Worm (Caenorhabditis elegans) whole organism, L4 larva: ENCODE measurements around the gene T01G6.10.

Experiments used
- F37D6.2 ChIP-seq: sonication (generic microtip); optimal IDR thresholded peaks from 2 replicates; lab custom pipeline; 2016; ENCODE audit warnings: mild to moderate bottlenecking, missing genetic modification characterization, missing compliant biosample characterization
- F49E8.2 ChIP-seq: sonication (generic microtip); optimal IDR thresholded peaks from 2 replicates; lab custom pipeline; 2016; ENCODE audit warnings: missing compliant biosample characterization, mild to moderate bottlenecking, missing genetic modification characterization, borderline replicate concordance
- R02D3.7 ChIP-seq: fragments of 150-350 bp; sonication (generic microtip); optimal IDR thresholded peaks from 3 replicates; lab custom pipeline; 2014; ENCODE audit warnings: missing biosample characterization, missing genetic modification characterization
- T26A8.4 ChIP-seq: fragments of 200-800 bp; sonication (Bioruptor generic); IDR thresholded peaks from 2 replicates; pipeline ENCODE4 v1.3.6; 2022; ENCODE audit warnings: missing genetic modification characterization, missing compliant biosample characterization
- Y105C5A.15 ChIP-seq: fragments of 200-800 bp; sonication (Bioruptor generic); IDR thresholded peaks from 2 replicates; pipeline ENCODE4 v1.3.6; 2022; ENCODE audit warnings: missing genetic modification characterization, missing compliant biosample characterization
- Y5F2A.4 ChIP-seq: fragments of 200-800 bp; sonication (Bioruptor generic); optimal IDR thresholded peaks from 2 replicates; lab custom pipeline; 2018; ENCODE audit warnings: mild to moderate bottlenecking, missing genetic modification characterization, missing compliant biosample characterization
- Y75B8A.6 ChIP-seq: fragments of 200-800 bp; sonication (Bioruptor generic); IDR thresholded peaks from 2 replicates; pipeline ENCODE4 v1.3.6; 2022; ENCODE audit warnings: missing genetic modification reagents, missing genetic modification characterization, missing compliant biosample characterization
- ZK337.2 ChIP-seq: fragments of 200-800 bp; sonication (Bioruptor generic); IDR thresholded peaks from 2 replicates; pipeline ENCODE4 v1.3.6; 2022; ENCODE audit warnings: missing genetic modification reagents, missing genetic modification characterization, missing compliant biosample characterization
- aha-1 ChIP-seq: fragments of 150-350 bp; peaks from one replicate; lab custom pipeline; 2014; ENCODE audit warnings: missing biosample characterization, missing genetic modification characterization
- ama-1 ChIP-seq: fragments of 150-350 bp; optimal IDR thresholded peaks from 2 replicates; lab custom pipeline; 2014; ENCODE audit warnings: inconsistent platforms, mixed read lengths
- ceh-32 ChIP-seq: sonication (generic microtip); optimal IDR thresholded peaks from 2 replicates; lab custom pipeline; 2016; ENCODE audit warnings: mild to moderate bottlenecking, missing genetic modification characterization, missing compliant biosample characterization; ENCODE audit not compliant: poor library complexity
- ceh-44 ChIP-seq: fragments of 200-800 bp; sonication (Bioruptor generic); IDR thresholded peaks from 2 replicates; pipeline ENCODE4 v1.3.6; 2022; ENCODE audit warnings: missing genetic modification reagents, missing genetic modification characterization, missing compliant biosample characterization
- ceh-82 ChIP-seq: sonication (generic microtip); optimal IDR thresholded peaks from 2 replicates; lab custom pipeline; 2017; ENCODE audit warnings: missing biosample characterization, missing genetic modification characterization
- ctbp-1 ChIP-seq: fragments of 200-800 bp; sonication (Bioruptor generic); IDR thresholded peaks from 2 replicates; pipeline ENCODE4 v1.3.6; 2022; ENCODE audit warnings: missing genetic modification reagents, missing genetic modification characterization, missing compliant biosample characterization
- daf-12 ChIP-seq: fragments of 150-350 bp; optimal IDR thresholded peaks from 2 replicates; lab custom pipeline; 2014; ENCODE audit warnings: missing biosample characterization, missing genetic modification reagents, missing genetic modification characterization
- daf-16 ChIP-seq, 3 experiments: sonication (generic microtip); optimal IDR thresholded peaks; 2 replicates each; lab custom pipeline; 2016 to 2017; ENCODE audit warnings: missing genetic modification characterization in 3 of 3, missing genetic modification reagents in 3 of 3, mild to moderate bottlenecking in 2 of 3, missing compliant biosample characterization in 2 of 3, missing biosample characterization in 1 of 3, moderate library complexity in 1 of 3
- dmd-6 ChIP-seq: fragments of 200-800 bp; sonication (Bioruptor generic); IDR thresholded peaks from 2 replicates; pipeline ENCODE4 v1.3.6; 2022; ENCODE audit warnings: missing genetic modification reagents, missing genetic modification characterization, missing compliant biosample characterization
- dve-1 ChIP-seq: sonication (generic microtip); optimal IDR thresholded peaks from 2 replicates; lab custom pipeline; 2017; ENCODE audit warnings: antibody characterized with exemption, mild to moderate bottlenecking, missing genetic modification characterization, missing compliant biosample characterization; ENCODE audit not compliant: insufficient read depth
- egl-27 ChIP-seq: sonication (generic microtip); optimal IDR thresholded peaks from 3 replicates; lab custom pipeline; 2017; ENCODE audit warnings: missing biosample characterization, missing genetic modification reagents, missing genetic modification characterization
- egl-43 ChIP-seq: fragments of 200-800 bp; sonication (Bioruptor generic); IDR thresholded peaks from 2 replicates; pipeline ENCODE4 v1.3.6; 2022; ENCODE audit warnings: missing genetic modification reagents, missing genetic modification characterization, missing compliant biosample characterization
- fos-1 ChIP-seq: fragments of 150-350 bp; optimal IDR thresholded peaks from 2 replicates; lab custom pipeline; 2014; ENCODE audit warnings: missing biosample characterization, missing genetic modification characterization
- hlh-11 ChIP-seq: fragments of 200-800 bp; sonication (Bioruptor generic); optimal IDR thresholded peaks from 2 replicates; lab custom pipeline; 2018; ENCODE audit warnings: mild to moderate bottlenecking, missing genetic modification characterization, missing compliant biosample characterization
- hlh-30 ChIP-seq: sonication (generic microtip); optimal IDR thresholded peaks from 2 replicates; lab custom pipeline; 2017; ENCODE audit warnings: antibody characterized with exemption, mild to moderate bottlenecking, missing genetic modification characterization, missing compliant biosample characterization; ENCODE audit not compliant: insufficient read depth
- lim-7 ChIP-seq: fragments of 200-800 bp; sonication (Bioruptor generic); IDR thresholded peaks from 2 replicates; pipeline ENCODE4 v1.3.6; 2022; ENCODE audit warnings: missing genetic modification characterization, missing compliant biosample characterization
- lin-1 ChIP-seq: fragments of 200-800 bp; sonication (Bioruptor generic); IDR thresholded peaks from 2 replicates; pipeline ENCODE4 v1.3.6; 2022; ENCODE audit warnings: missing genetic modification reagents, missing genetic modification characterization, missing compliant biosample characterization
- lin-29 ChIP-seq: fragments of 200-800 bp; sonication (Bioruptor generic); IDR thresholded peaks from 2 replicates; pipeline ENCODE4 v1.3.6; 2022; ENCODE audit warnings: missing genetic modification reagents, missing genetic modification characterization, missing compliant biosample characterization
- lin-38 ChIP-seq: fragments of 200-800 bp; sonication (Bioruptor generic); IDR thresholded peaks from 2 replicates; pipeline ENCODE4 v1.3.6; 2022; ENCODE audit warnings: missing genetic modification reagents, missing genetic modification characterization, missing compliant biosample characterization
- lir-3 ChIP-seq: sonication (generic microtip); optimal IDR thresholded peaks from 2 replicates; lab custom pipeline; 2016; ENCODE audit warnings: mild to moderate bottlenecking, missing genetic modification characterization, missing compliant biosample characterization
- mdl-1 ChIP-seq, 2 experiments: fragments of 150-350 bp in 1 of 2; sonication (generic microtip) in 1 of 2; optimal IDR thresholded peaks; 2 replicates each; lab custom pipeline; 2014 to 2017; ENCODE audit warnings: missing biosample characterization in 2 of 2, missing genetic modification characterization in 2 of 2
- mep-1 ChIP-seq: fragments of 150-350 bp; sonication (generic microtip); optimal IDR thresholded peaks from 3 replicates; lab custom pipeline; 2014; ENCODE audit warnings: missing biosample characterization, missing genetic modification characterization
- mes-2 ChIP-seq: sonication (generic microtip); optimal IDR thresholded peaks from 2 replicates; lab custom pipeline; 2016; ENCODE audit warnings: missing genotype, mild to moderate bottlenecking, missing genetic modification characterization, missing compliant biosample characterization; ENCODE audit not compliant: poor library complexity, severe bottlenecking
- mxl-2 ChIP-seq: fragments of 200-800 bp; sonication (Bioruptor generic); conservative IDR thresholded peaks from 2 replicates; pipeline ENCODE4 v1.3.6; 2022; ENCODE audit warnings: missing genetic modification reagents, missing genetic modification characterization, missing compliant biosample characterization
- mxl-3 ChIP-seq: fragments of 200-800 bp; sonication (Bioruptor generic); optimal IDR thresholded peaks from 2 replicates; lab custom pipeline; 2018; ENCODE audit warnings: mild to moderate bottlenecking, missing genetic modification characterization, missing compliant biosample characterization
- nhr-10 ChIP-seq: fragments of 150-350 bp; optimal IDR thresholded peaks from 2 replicates; lab custom pipeline; 2014; ENCODE audit warnings: missing biosample characterization, missing genetic modification characterization
- nhr-102 ChIP-seq: sonication (generic microtip); optimal IDR thresholded peaks from 2 replicates; lab custom pipeline; 2016; ENCODE audit warnings: mild to moderate bottlenecking, missing genetic modification characterization, moderate library complexity, missing compliant biosample characterization
- nhr-111 ChIP-seq: fragments of 200-800 bp; sonication (Bioruptor generic); optimal IDR thresholded peaks from 2 replicates; lab custom pipeline; 2018; ENCODE audit warnings: mild to moderate bottlenecking, missing genetic modification characterization, missing compliant biosample characterization
- nhr-237 ChIP-seq: sonication (generic microtip); optimal IDR thresholded peaks from 2 replicates; lab custom pipeline; 2017; ENCODE audit warnings: missing biosample characterization, missing genetic modification characterization
- nhr-25 ChIP-seq: sonication (generic microtip); optimal IDR thresholded peaks from 2 replicates; lab custom pipeline; 2017; ENCODE audit warnings: missing genetic modification characterization, mild to moderate bottlenecking, missing compliant biosample characterization, antibody characterized with exemption, moderate library complexity, borderline replicate concordance; ENCODE audit not compliant: insufficient read depth
- nhr-41 ChIP-seq: fragments of 200-800 bp; sonication (Bioruptor generic); IDR thresholded peaks from 2 replicates; pipeline ENCODE4 v1.3.6; 2022; ENCODE audit warnings: missing genetic modification reagents, missing genetic modification characterization, missing compliant biosample characterization
- nhr-76 ChIP-seq: fragments of 150-350 bp; optimal IDR thresholded peaks from 2 replicates; lab custom pipeline; 2014; ENCODE audit warnings: missing biosample characterization, missing genetic modification characterization
- nhr-77 ChIP-seq: fragments of 150-350 bp; optimal IDR thresholded peaks from 2 replicates; lab custom pipeline; 2014; ENCODE audit warnings: missing biosample characterization, missing genetic modification characterization
- pqm-1 ChIP-seq: sonication (generic microtip); optimal IDR thresholded peaks from 2 replicates; lab custom pipeline; 2017; ENCODE audit warnings: missing biosample characterization, missing genetic modification characterization
- set-16 ChIP-seq: fragments of 200-800 bp; sonication (Bioruptor generic); IDR thresholded peaks from 2 replicates; pipeline ENCODE4 v1.3.6; 2022; ENCODE audit warnings: missing genetic modification reagents, missing genetic modification characterization, missing compliant biosample characterization
- snpc-4 ChIP-seq: fragments of 150-350 bp; optimal IDR thresholded peaks from 2 replicates; lab custom pipeline; 2014; ENCODE audit warnings: missing biosample characterization, missing genetic modification characterization
- spr-1 ChIP-seq: sonication (generic microtip); optimal IDR thresholded peaks from 2 replicates; lab custom pipeline; 2016; ENCODE audit warnings: mild to moderate bottlenecking, missing genetic modification characterization, missing compliant biosample characterization
- tag-97 ChIP-seq: fragments of 200-800 bp; sonication (Bioruptor generic); IDR thresholded peaks from 2 replicates; pipeline ENCODE4 v1.3.6; 2022; ENCODE audit warnings: missing genetic modification characterization, missing compliant biosample characterization
- tra-1 ChIP-seq: fragments of 200-800 bp; sonication (Bioruptor generic); IDR thresholded peaks from 2 replicates; pipeline ENCODE4 v1.3.6; 2022; ENCODE audit warnings: missing genetic modification reagents, missing genetic modification characterization, missing compliant biosample characterization
- unc-39 ChIP-seq: sonication (generic microtip); optimal IDR thresholded peaks from 2 replicates; lab custom pipeline; 2017; ENCODE audit warnings: missing biosample characterization, missing genetic modification characterization
- vab-7 ChIP-seq: fragments of 200-800 bp; sonication (Bioruptor generic); IDR thresholded peaks from 2 replicates; pipeline ENCODE4 v1.3.6; 2022; ENCODE audit warnings: missing genetic modification reagents, missing genetic modification characterization, missing compliant biosample characterization
- zag-1 ChIP-seq: fragments of 150-350 bp; optimal IDR thresholded peaks from 2 replicates; lab custom pipeline; 2014; ENCODE audit warnings: missing biosample characterization, missing genetic modification characterization
- zip-2 ChIP-seq: fragments of 150-350 bp; optimal IDR thresholded peaks from 2 replicates; lab custom pipeline; 2014; ENCODE audit warnings: missing biosample characterization, missing genetic modification characterization
- ztf-7 ChIP-seq: fragments of 150-350 bp; optimal IDR thresholded peaks from 2 replicates; lab custom pipeline; 2014; ENCODE audit warnings: missing biosample characterization, missing genetic modification characterization

T01G6.10 gene

DNA sequence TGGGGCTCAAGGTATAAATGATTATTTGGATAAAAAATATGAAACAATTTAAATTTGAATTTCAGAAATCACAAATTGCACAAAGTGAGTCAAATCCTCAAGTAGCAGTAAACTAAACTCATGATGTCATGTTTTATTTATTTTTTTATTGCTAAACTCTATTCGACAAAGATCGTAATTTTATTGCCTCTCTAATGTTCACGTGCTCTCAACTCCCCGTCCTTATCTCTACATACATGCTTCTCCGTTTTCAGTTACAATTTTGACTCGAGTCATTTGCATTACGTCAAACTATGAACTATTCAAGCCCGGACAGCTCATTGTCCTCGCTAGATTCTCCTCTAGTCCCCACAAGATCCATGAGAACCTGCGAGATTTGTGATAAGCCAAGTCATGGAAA is 28.5 kb downstream of the T01G6.10 start, which contains the start of gene nhr-99:
nhr-99 (plus strand) TSS at position 263 of the 400 bp plus-strand sequence.
- TF ChIP-seq F37D6.2 (tag; lab: Kevin White, UChicago) (no peak), nhr-111 (GFP tag; lab: Kevin White, UChicago) (no peak), lim-7 (no peak), vab-7 (GFP tag; lab: Robert Waterston, UW) (no peak), daf-16 (GFP tag; optimal IDR thresholded peaks at IDR 0.05; lab: Kevin White, UChicago) (no peak), daf-16 (tag; optimal IDR thresholded peaks at IDR 0.05; lab: Kevin White, UChicago) (peak; percentile 75), ceh-82 (tag; lab: Kevin White, UChicago) (no peak), dve-1 (tag; lab: Kevin White, UChicago) (peak; percentile 71), hlh-30 (tag; lab: Kevin White, UChicago) (peak; percentile 39), snpc-4 (tag; lab: Kevin White, UChicago) (no peak), mdl-1 (tag; optimal IDR thresholded peaks at IDR 0.05; lab: Kevin White, UChicago) (peak in 1 of 2 experiments; percentile 45), lir-3 (tag; lab: Kevin White, UChicago) (no peak), nhr-10 (tag; lab: Kevin White, UChicago) (no peak), T26A8.4 (no peak), Y75B8A.6 (GFP tag; lab: Robert Waterston, UW) (no peak), mxl-2 (no peak), nhr-25 (no peak), lin-29 (GFP tag; lab: Robert Waterston, UW) (no peak), egl-43 (no peak), ztf-7 (tag; lab: Kevin White, UChicago) (no peak), Y105C5A.15 (GFP tag; lab: Robert Waterston, UW) (no peak), nhr-102 (tag; lab: Kevin White, UChicago) (no peak), dmd-6 (GFP tag; lab: Robert Waterston, UW) (peak; percentile 79), ceh-32 (tag; lab: Kevin White, UChicago) (no peak), ZK337.2 (GFP tag; lab: Robert Waterston, UW) (no peak), tag-97 (GFP tag; lab: Robert Waterston, UW) (no peak), pqm-1 (tag; lab: Kevin White, UChicago) (peak; percentile 46), spr-1 (no peak), unc-39 (tag; lab: Kevin White, UChicago) (no peak), mep-1 (tag; lab: Kevin White, UChicago) (no peak), nhr-76 (tag; lab: Kevin White, UChicago) (no peak), set-16 (GFP tag; lab: Robert Waterston, UW) (no peak), lin-1 (no peak), hlh-11 (peak; percentile 61), nhr-77 (tag; lab: Kevin White, UChicago) (peak; percentile 47), Y5F2A.4 (GFP tag; lab: Kevin White, UChicago) (no peak), nhr-237 (tag; lab: Kevin White, UChicago) (no peak), mes-2 (no peak), daf-12 (tag; lab: Kevin White, UChicago) (no peak), ceh-44 (GFP tag; lab: Robert Waterston, UW) (no peak), lin-38 (GFP tag; lab: Robert Waterston, UW) (no peak), fos-1 (tag; lab: Kevin White, UChicago) (no peak), ama-1 (lab: Kevin White, UChicago) (no peak), zip-2 (tag; lab: Kevin White, UChicago) (no peak), egl-27 (tag; lab: Kevin White, UChicago) (no peak), ctbp-1 (GFP tag; lab: Robert Waterston, UW) (no peak), R02D3.7 (tag; lab: Kevin White, UChicago) (no peak), mxl-3 (peak; percentile 27), F49E8.2 (tag; lab: Kevin White, UChicago) (no peak), zag-1 (tag; lab: Kevin White, UChicago) (no peak), aha-1 (no peak), nhr-41 (GFP tag; lab: Robert Waterston, UW) (no peak), tra-1 (GFP tag; lab: Robert Waterston, UW) (no peak)
